Worm (Caenorhabditis elegans) whole organism, L1 larva: ENCODE results near the gene ugt-66.
A peak's percentile ranks its signal among the peaks of the same experiment; 100 is the strongest.

Experiments
- C04F5.9 ChIP-seq: sonication (generic microtip); optimal IDR thresholded peaks from 2 replicates; lab custom pipeline; 2016; ENCODE audit warnings: missing genetic modification characterization, missing compliant biosample characterization
- C16A3.4 ChIP-seq: fragments of 150-350 bp; optimal IDR thresholded peaks from 2 replicates; lab custom pipeline; 2014; ENCODE audit warnings: missing biosample characterization, missing genetic modification characterization
- F16B12.6 ChIP-seq: fragments of 150-350 bp; optimal IDR thresholded peaks from 2 replicates; lab custom pipeline; 2014; ENCODE audit warnings: missing biosample characterization, missing genetic modification characterization
- Y116A8C.19 ChIP-seq: sonication (generic microtip); optimal IDR thresholded peaks from 2 replicates; lab custom pipeline; 2016; ENCODE audit warnings: missing compliant biosample characterization, missing genetic modification characterization, borderline replicate concordance
- aha-1 ChIP-seq: fragments of 150-350 bp; optimal IDR thresholded peaks from 2 replicates; lab custom pipeline; 2014; ENCODE audit warnings: missing biosample characterization, missing genetic modification characterization
- aly-2 ChIP-seq: fragments of 150-350 bp; optimal IDR thresholded peaks from 2 replicates; lab custom pipeline; 2014; ENCODE audit warnings: missing biosample characterization, missing genetic modification characterization
- blmp-1 ChIP-seq: fragments of 150-350 bp; optimal IDR thresholded peaks from 2 replicates; lab custom pipeline; 2014; ENCODE audit warnings: missing biosample characterization, missing genetic modification characterization
- ceh-63 ChIP-seq: fragments of 200-800 bp; sonication (Bioruptor generic); optimal IDR thresholded peaks from 2 replicates; lab custom pipeline; 2018; ENCODE audit warnings: mild to moderate bottlenecking, missing genetic modification characterization, missing compliant biosample characterization
- ceh-82 ChIP-seq, 3 experiments: fragments of 150-350 bp in 1 of 3; sonication (generic microtip) in 2 of 3; optimal IDR thresholded peaks; 2 replicates each; lab custom pipeline; 2014 to 2017; ENCODE audit warnings: missing biosample characterization in 3 of 3, missing genetic modification characterization in 3 of 3
- ceh-90 ChIP-seq: sonication (generic microtip); optimal IDR thresholded peaks from 2 replicates; lab custom pipeline; 2016; ENCODE audit warnings: missing genetic modification characterization, missing compliant biosample characterization
- ces-1 ChIP-seq: fragments of 150-350 bp; optimal IDR thresholded peaks from 2 replicates; lab custom pipeline; 2014; ENCODE audit warnings: missing biosample characterization, missing genetic modification reagents, missing genetic modification characterization
- dpl-1 ChIP-seq, 3 experiments: fragments of 150-350 bp in 2 of 3; sonication (generic microtip) in 1 of 3; optimal IDR thresholded peaks; 2 replicates each; lab custom pipeline; 2014 to 2017; ENCODE audit warnings: missing biosample characterization in 3 of 3, missing genetic modification characterization in 3 of 3, missing genetic modification reagents in 3 of 3
- dsc-1 ChIP-seq: sonication (generic microtip); optimal IDR thresholded peaks from 2 replicates; lab custom pipeline; 2016; ENCODE audit warnings: mild to moderate bottlenecking, missing genetic modification characterization, missing compliant biosample characterization
- efl-1 ChIP-seq, 4 experiments: fragments of 150-350 bp; optimal IDR thresholded peaks in 3 of 4; peaks in 1 of 4; 1 replicate in 1 of 4; 2 replicates in 3 of 4; lab custom pipeline; 2014; ENCODE audit warnings: missing biosample characterization in 2 of 4, missing genetic modification characterization in 2 of 4, missing genetic modification reagents in 2 of 4
- egl-13 ChIP-seq: sonication (generic microtip); optimal IDR thresholded peaks from 2 replicates; lab custom pipeline; 2016; ENCODE audit warnings: missing genotype, missing genetic modification reagents, missing genetic modification characterization, missing compliant biosample characterization
- elt-2 ChIP-seq: sonication (generic microtip); optimal IDR thresholded peaks from 2 replicates; lab custom pipeline; 2016; ENCODE audit warnings: missing genetic modification characterization, mild to moderate bottlenecking, inconsistent platforms, missing compliant biosample characterization, missing genetic modification reagents
- elt-3 ChIP-seq, 6 experiments: fragments of 150-350 bp in 1 of 6; sonication (generic microtip); optimal IDR thresholded peaks; 2 replicates each; lab custom pipeline; 2017 to 2018; ENCODE audit warnings: missing biosample characterization in 6 of 6, missing genetic modification characterization in 6 of 6, inconsistent platforms in 1 of 6
- fos-1 ChIP-seq: fragments of 150-350 bp; optimal IDR thresholded peaks from 2 replicates; lab custom pipeline; 2014; ENCODE audit warnings: missing biosample characterization, missing genetic modification characterization
- hlh-4 ChIP-seq: sonication (generic microtip); optimal IDR thresholded peaks from 2 replicates; lab custom pipeline; 2016; ENCODE audit warnings: mild to moderate bottlenecking, missing genetic modification characterization, missing compliant biosample characterization
- lin-13 ChIP-seq: fragments of 150-350 bp; optimal IDR thresholded peaks from 2 replicates; lab custom pipeline; 2014; ENCODE audit warnings: missing biosample characterization, missing genetic modification reagents, missing genetic modification characterization
- lin-14 ChIP-seq: fragments of 200-800 bp; sonication (Bioruptor generic); optimal IDR thresholded peaks from 2 replicates; lab custom pipeline; 2018; ENCODE audit warnings: mild to moderate bottlenecking, missing genetic modification characterization, moderate library complexity, missing compliant biosample characterization
- lin-15B ChIP-seq: fragments of 150-350 bp; sonication (generic microtip); optimal IDR thresholded peaks from 3 replicates; lab custom pipeline; 2014; ENCODE audit warnings: missing biosample characterization, missing genetic modification characterization
- lin-35 ChIP-seq, 2 experiments: fragments of 150-350 bp; optimal IDR thresholded peaks; 2 replicates each; lab custom pipeline; 2014; ENCODE audit warnings: missing biosample characterization in 2 of 2, missing genetic modification characterization in 2 of 2, missing genetic modification reagents in 2 of 2
- lsy-2 ChIP-seq, 2 experiments: fragments of 150-350 bp; optimal IDR thresholded peaks; 2 replicates each; lab custom pipeline; 2014; ENCODE audit warnings: missing biosample characterization in 2 of 2, missing genetic modification characterization in 2 of 2
- mef-2 ChIP-seq: fragments of 150-350 bp; optimal IDR thresholded peaks from 2 replicates; lab custom pipeline; 2014; ENCODE audit warnings: missing biosample characterization, missing genetic modification characterization
- mep-1 ChIP-seq: fragments of 150-350 bp; optimal IDR thresholded peaks from 2 replicates; lab custom pipeline; 2014; ENCODE audit warnings: missing biosample characterization, missing genetic modification characterization
- nhr-19 ChIP-seq: fragments of 200-800 bp; sonication (Bioruptor generic); conservative IDR thresholded peaks from 2 replicates; pipeline ENCODE4 v1.3.6; 2022; ENCODE audit warnings: missing genetic modification characterization, missing compliant biosample characterization
- nhr-20 ChIP-seq: sonication (generic microtip); optimal IDR thresholded peaks from 2 replicates; lab custom pipeline; 2016; ENCODE audit warnings: mild to moderate bottlenecking, missing genetic modification characterization, missing compliant biosample characterization
- nhr-47 ChIP-seq: sonication (generic microtip); optimal IDR thresholded peaks from 2 replicates; lab custom pipeline; 2016; ENCODE audit warnings: mild to moderate bottlenecking, missing genetic modification characterization, moderate library complexity, missing compliant biosample characterization
- nhr-71 ChIP-seq: sonication (generic microtip); optimal IDR thresholded peaks from 2 replicates; lab custom pipeline; 2016; ENCODE audit warnings: mild to moderate bottlenecking, missing genetic modification characterization, moderate library complexity, missing compliant biosample characterization
- nhr-77 ChIP-seq: fragments of 150-350 bp; optimal IDR thresholded peaks from 2 replicates; lab custom pipeline; 2014; ENCODE audit warnings: missing biosample characterization, missing genetic modification characterization
- nhr-85 ChIP-seq: sonication (generic microtip); peaks from one replicate; lab custom pipeline; 2016; ENCODE audit warnings: missing genetic modification characterization, inconsistent platforms, missing compliant biosample characterization
- pag-3 ChIP-seq: sonication (generic microtip); optimal IDR thresholded peaks from 2 replicates; lab custom pipeline; 2017; ENCODE audit warnings: missing genetic modification characterization, mild to moderate bottlenecking, missing compliant biosample characterization, antibody characterized with exemption, borderline replicate concordance; ENCODE audit not compliant: insufficient read depth
- pax-3 ChIP-seq: fragments of 200-800 bp; sonication (Bioruptor generic); optimal IDR thresholded peaks from 2 replicates; lab custom pipeline; 2018; ENCODE audit warnings: mild to moderate bottlenecking, missing genetic modification characterization, moderate library complexity, missing compliant biosample characterization
- pqm-1 ChIP-seq: sonication (generic microtip); optimal IDR thresholded peaks from 3 replicates; lab custom pipeline; 2017; ENCODE audit warnings: missing biosample characterization, missing genetic modification characterization
- rnt-1 ChIP-seq: sonication (generic microtip); optimal IDR thresholded peaks from 2 replicates; lab custom pipeline; 2016; ENCODE audit warnings: mild to moderate bottlenecking, missing genetic modification characterization, moderate library complexity, missing compliant biosample characterization
- skn-1 ChIP-seq: fragments of 150-350 bp; optimal IDR thresholded peaks from 2 replicates; lab custom pipeline; 2014; ENCODE audit warnings: missing biosample characterization, missing genetic modification characterization
- snu-23 ChIP-seq: sonication (generic microtip); optimal IDR thresholded peaks from 2 replicates; lab custom pipeline; 2016; ENCODE audit warnings: missing genetic modification characterization, missing compliant biosample characterization
- sox-4 ChIP-seq: sonication (generic microtip); optimal IDR thresholded peaks from 2 replicates; lab custom pipeline; 2016; ENCODE audit warnings: missing genetic modification characterization, missing compliant biosample characterization
- swsn-7 ChIP-seq: sonication (generic microtip); optimal IDR thresholded peaks from 2 replicates; lab custom pipeline; 2016; ENCODE audit warnings: missing genetic modification characterization, missing compliant biosample characterization
- tbx-2 ChIP-seq: sonication (generic microtip); optimal IDR thresholded peaks from 2 replicates; lab custom pipeline; 2016; ENCODE audit warnings: missing genetic modification characterization, missing compliant biosample characterization
- unc-86 ChIP-seq: sonication (generic microtip); optimal IDR thresholded peaks from 2 replicates; lab custom pipeline; 2016; ENCODE audit warnings: missing genetic modification characterization, missing compliant biosample characterization
- unc-98 ChIP-seq: fragments of 200-800 bp; sonication (Bioruptor generic); IDR thresholded peaks from 2 replicates; pipeline ENCODE4 v1.3.6; 2022; ENCODE audit warnings: missing genetic modification characterization, missing compliant biosample characterization
- vab-15 ChIP-seq: sonication (generic microtip); optimal IDR thresholded peaks from 2 replicates; lab custom pipeline; 2017; ENCODE audit warnings: missing genotype, mild to moderate bottlenecking, missing genetic modification characterization, missing compliant biosample characterization
- xbp-1 ChIP-seq: sonication (generic microtip); optimal IDR thresholded peaks from 2 replicates; lab custom pipeline; 2016; ENCODE audit warnings: missing genetic modification characterization, missing compliant biosample characterization
- zip-4 ChIP-seq: fragments of 200-800 bp; sonication (Bioruptor generic); optimal IDR thresholded peaks from 2 replicates; lab custom pipeline; 2018; ENCODE audit warnings: mild to moderate bottlenecking, missing genetic modification characterization, moderate library complexity, missing compliant biosample characterization
- ztf-4 ChIP-seq: fragments of 150-350 bp; optimal IDR thresholded peaks from 2 replicates; lab custom pipeline; 2014; ENCODE audit warnings: missing biosample characterization, missing genetic modification characterization

Gene ugt-66

ce11 chrIII:6173020-6173597 is 21.3 kb downstream of the ugt-66 start, which contains the start of the genes abcf-3 and F42A10.5 (continued):
- TF ChIP-seq zip-4, result peak; percentile 21
- no peak for TF ChIP-seq mef-2 (tag; lab: Kevin White, UChicago)
- TF ChIP-seq ces-1 (GFP tag; lab: Kevin White, UChicago), result no peak
- TF ChIP-seq vab-15 (tag; lab: Kevin White, UChicago), result no peak
- TF ChIP-seq nhr-20, result peak; percentile 71
- peak; percentile 60 for TF ChIP-seq lin-13 (GFP tag; lab: Kevin White, UChicago)
- TF ChIP-seq lin-14 (GFP tag; lab: Kevin White, UChicago), result peak; percentile 72
- TF ChIP-seq lin-15B (tag; lab: Kevin White, UChicago), result peak; percentile 45
- peak; percentile 66 for TF ChIP-seq C16A3.4
- TF ChIP-seq ceh-63 (GFP tag; lab: Kevin White, UChicago), result no peak
- TF ChIP-seq elt-2, result peak; percentile 45

DNA sequence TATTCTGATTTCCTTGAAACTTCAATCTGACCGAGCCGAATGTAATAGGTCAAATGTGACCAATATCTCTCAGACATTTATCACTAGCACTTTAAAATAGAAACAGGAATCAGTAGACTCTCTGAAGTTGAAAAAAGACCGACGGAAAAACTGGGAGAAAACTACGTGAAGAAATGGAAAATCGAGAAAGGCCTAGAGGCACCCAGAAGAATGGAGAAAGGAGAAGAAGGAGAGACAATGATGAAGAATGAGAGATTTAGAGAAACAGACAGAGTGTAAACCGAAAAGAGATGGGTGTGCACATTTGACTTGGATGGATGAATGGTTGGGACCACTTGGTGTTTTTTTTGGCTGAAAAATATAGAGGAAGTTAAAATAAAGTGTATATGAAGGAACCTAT is 24.3 kb downstream of the ugt-66 start:
- TF ChIP-seq skn-1 (tag; lab: Kevin White, UChicago) (peak; percentile 29), ceh-63 (GFP tag; lab: Kevin White, UChicago) (no peak), unc-98 (no peak), pqm-1 (tag; lab: Kevin White, UChicago) (no peak), pax-3 (tag; lab: Kevin White, UChicago) (no peak), egl-13 (tag; lab: Kevin White, UChicago) (no peak), fos-1 (tag; lab: Kevin White, UChicago) (peak; percentile 25), mep-1 (tag; lab: Kevin White, UChicago) (no peak), ceh-82 (tag; optimal IDR thresholded peaks at IDR 0.05; lab: Kevin White, UChicago) (peak in 2 of 3 experiments; percentile 5 to 67), rnt-1 (tag; lab: Kevin White, UChicago) (peak; percentile 70), swsn-7 (tag; lab: Kevin White, UChicago) (peak; percentile 40), elt-3 (tag; optimal IDR thresholded peaks at IDR 0.05; lab: Kevin White, UChicago) (no peak), hlh-4 (tag; lab: Kevin White, UChicago) (no peak), F16B12.6 (no peak), unc-86 (no peak), efl-1 (optimal IDR thresholded peaks at IDR 0.05; lab: Kevin White, UChicago) (peak; percentile 25 to 30), efl-1 (GFP tag; optimal IDR thresholded peaks at IDR 0.05 in 1 of 2; lab: Kevin White, UChicago) (peak; percentile 8 to 29), pag-3 (tag; lab: Kevin White, UChicago) (no peak), lin-14 (GFP tag; lab: Kevin White, UChicago) (peak; percentile 84), ces-1 (GFP tag; lab: Kevin White, UChicago) (no peak), nhr-77 (tag; lab: Kevin White, UChicago) (no peak), dpl-1 (GFP tag; optimal IDR thresholded peaks at IDR 0.05; lab: Kevin White, UChicago) (peak in 1 of 3 experiments; percentile 26), sox-4 (tag; lab: Kevin White, UChicago) (no peak), ceh-90 (tag; lab: Kevin White, UChicago) (no peak), dsc-1 (tag; lab: Kevin White, UChicago) (peak; percentile 10), nhr-20 (peak; percentile 60), C16A3.4 (no peak), aly-2 (tag; lab: Kevin White, UChicago) (peak; percentile 2), xbp-1 (tag; lab: Kevin White, UChicago) (peak; percentile 3), C04F5.9 (no peak), nhr-85 (tag; lab: Kevin White, UChicago) (peak; percentile 67), aha-1 (tag; lab: Kevin White, UChicago) (no peak), nhr-19 (GFP tag; lab: Robert Waterston, UW) (peak; percentile 36), tbx-2 (tag; lab: Kevin White, UChicago) (no peak), nhr-47 (tag; lab: Kevin White, UChicago) (no peak), ztf-4 (tag; lab: Kevin White, UChicago) (no peak), nhr-71 (tag; lab: Kevin White, UChicago) (peak; percentile 72), lin-35 (GFP tag; optimal IDR thresholded peaks at IDR 0.05; lab: Kevin White, UChicago) (peak in 1 of 2 experiments; percentile 34), lsy-2 (tag; optimal IDR thresholded peaks at IDR 0.05; lab: Kevin White, UChicago) (peak; percentile 43 to 56), snu-23 (peak; percentile 76), blmp-1 (tag; lab: Kevin White, UChicago) (peak; percentile 85), Y116A8C.19 (tag; lab: Kevin White, UChicago) (no peak)
